Worm (Caenorhabditis elegans) whole organism, mixed stage, embryonic: ENCODE measurements around the gene srx-1.

Source experiments
- blmp-1 ChIP-seq: fragments of 150-350 bp; optimal IDR thresholded peaks from 2 replicates; lab custom pipeline; 2014; ENCODE audit warnings: missing biosample characterization, missing genetic modification characterization
- ceh-83 ChIP-seq: fragments of 200-800 bp; sonication (Bioruptor generic); optimal IDR thresholded peaks from 2 replicates; lab custom pipeline; 2018; ENCODE audit warnings: mild to moderate bottlenecking, missing genetic modification characterization, missing compliant biosample characterization
- elt-3 ChIP-seq: fragments of 150-350 bp; optimal IDR thresholded peaks from 2 replicates; lab custom pipeline; 2014; ENCODE audit warnings: missing biosample characterization, missing genetic modification characterization
- flh-1 ChIP-seq: fragments of 200-800 bp; sonication (Bioruptor generic); optimal IDR thresholded peaks from 2 replicates; lab custom pipeline; 2018; ENCODE audit warnings: mild to moderate bottlenecking, missing genetic modification characterization, moderate library complexity, missing compliant biosample characterization
- mep-1 ChIP-seq: fragments of 150-350 bp; optimal IDR thresholded peaks from 2 replicates; lab custom pipeline; 2017; ENCODE audit warnings: missing biosample characterization, missing genetic modification reagents, missing genetic modification characterization, inconsistent platforms
- nhr-12 ChIP-seq: fragments of 150-350 bp; optimal IDR thresholded peaks from 2 replicates; lab custom pipeline; 2014; ENCODE audit warnings: missing biosample characterization, missing genetic modification characterization
- nhr-28 ChIP-seq: fragments of 150-350 bp; optimal IDR thresholded peaks from 2 replicates; lab custom pipeline; 2014; ENCODE audit warnings: missing biosample characterization, missing genetic modification characterization
- pha-4 ChIP-seq: fragments of 150-350 bp; optimal IDR thresholded peaks from 2 replicates; lab custom pipeline; 2018; ENCODE audit warnings: missing biosample characterization, missing genetic modification reagents, missing genetic modification characterization
- sem-2 ChIP-seq: fragments of 200-800 bp; sonication (Bioruptor generic); optimal IDR thresholded peaks from 2 replicates; lab custom pipeline; 2018; ENCODE audit warnings: mild to moderate bottlenecking, missing genetic modification characterization, missing compliant biosample characterization
- snpc-4 ChIP-seq: fragments of 150-350 bp; optimal IDR thresholded peaks from 2 replicates; lab custom pipeline; 2014; ENCODE audit warnings: missing biosample characterization, missing genetic modification characterization
- unc-39 ChIP-seq: fragments of 150-350 bp; optimal IDR thresholded peaks from 2 replicates; lab custom pipeline; 2014; ENCODE audit warnings: missing biosample characterization, missing genetic modification characterization
- unc-62 ChIP-seq: fragments of 150-350 bp; optimal IDR thresholded peaks from 2 replicates; lab custom pipeline; 2014; ENCODE audit warnings: missing biosample characterization, missing genetic modification reagents, missing genetic modification characterization
- zip-8 ChIP-seq: fragments of 150-350 bp; optimal IDR thresholded peaks from 2 replicates; lab custom pipeline; 2014; ENCODE audit warnings: missing biosample characterization, missing genetic modification characterization
- ztf-11 ChIP-seq: fragments of 150-350 bp; optimal IDR thresholded peaks from 2 replicates; lab custom pipeline; 2014; ENCODE audit warnings: missing biosample characterization, missing genetic modification characterization

ce11 chrV:9051100-9051499 is 47.6 kb downstream of the srx-1 start, which contains the start of gene C25E10.7:
- TF ChIP-seq nhr-12 (tag; lab: Kevin White, UChicago) (no peak), pha-4 (tag; lab: Kevin White, UChicago) (no peak), elt-3 (tag; lab: Kevin White, UChicago) (no peak), nhr-28 (tag; lab: Kevin White, UChicago) (no peak), zip-8 (tag; lab: Kevin White, UChicago) (no peak), ceh-83 (GFP tag; lab: Kevin White, UChicago) (no peak), mep-1 (tag; lab: Kevin White, UChicago) (no peak), flh-1 (GFP tag; lab: Kevin White, UChicago) (no peak), snpc-4 (no peak), ztf-11 (no peak), unc-62 (GFP tag; lab: Kevin White, UChicago) (no peak), sem-2 (GFP tag; lab: Kevin White, UChicago) (no peak), unc-39 (tag; lab: Kevin White, UChicago) (no peak), blmp-1 (no peak)
